Worm (Caenorhabditis elegans): ENCODE data around the gene elt-3.
A peak's percentile ranks its signal among the peaks of the same experiment; 100 is the strongest.

The elt-3 gene

ce11 chrX:13977439-13978118 lies 42.9 kb downstream of the elt-3 start, which contains the start of gene F48F7.6:
TSS of gene F48F7.6 (plus strand) at chrX:13977829.
- TF ChIP-seq mxl-3 (GFP tag; optimal IDR thresholded peaks at IDR 0.05) (peak; percentile 33), unc-62 (GFP tag; optimal IDR thresholded peaks at IDR 0.05 in 1 of 2) (peak in 1 of 2 experiments; percentile 98), unc-62 (tag; optimal IDR thresholded peaks at IDR 0.05) (no peak), hlh-11 (tag; optimal IDR thresholded peaks at IDR 0.05) (peak; percentile 40), F49E8.2 (tag; optimal IDR thresholded peaks at IDR 0.05; ENCODE audit: borderline replicate concordance) (no peak), nhr-111 (GFP tag; optimal IDR thresholded peaks at IDR 0.05) (no peak), daf-16 (GFP tag; optimal IDR thresholded peaks at IDR 0.05) (no peak), daf-16 (tag; optimal IDR thresholded peaks at IDR 0.05) (peak; percentile 64), ces-1 (GFP tag; optimal IDR thresholded peaks at IDR 0.05) (no peak), nhr-28 (tag; optimal IDR thresholded peaks at IDR 0.05) (peak; percentile 23), Y5F2A.4 (GFP tag; optimal IDR thresholded peaks at IDR 0.05) (no peak), hmg-1.1 (GFP tag; IDR thresholded peaks at IDR 0.05) (peak; percentile 62), dmd-6 (GFP tag; IDR thresholded peaks at IDR 0.05) (0 out of 2 replicates have a peak, but pooled peaks have one; percentile 8), ceh-32 (tag; optimal IDR thresholded peaks at IDR 0.05; ENCODE audit: poor library complexity) (no peak), sdz-12 (GFP tag; optimal IDR thresholded peaks at IDR 0.05) (no peak), mdl-1 (tag; optimal IDR thresholded peaks at IDR 0.05) (peak in 1 of 2 experiments; percentile 72), lin-15B (tag; optimal IDR thresholded peaks at IDR 0.05) (no peak), nhr-6 (tag; optimal IDR thresholded peaks at IDR 0.05) (peak; percentile 34), hlh-30 (tag; optimal IDR thresholded peaks at IDR 0.05; ENCODE audit: insufficient read depth) (peak; percentile 48), rbr-2 (tag; optimal IDR thresholded peaks at IDR 0.05) (peak; percentile 39), hif-1 (tag; optimal IDR thresholded peaks at IDR 0.05) (peak in 1 of 2 experiments; percentile 31), mes-2 (tag; optimal IDR thresholded peaks at IDR 0.05; ENCODE audit: poor library complexity, severe bottlenecking) (peak; percentile 58), lsy-2 (tag; optimal IDR thresholded peaks at IDR 0.05) (peak in 1 of 2 experiments; percentile 48), dve-1 (tag; optimal IDR thresholded peaks at IDR 0.05; ENCODE audit: insufficient read depth) (peak; percentile 39), mep-1 (tag; optimal IDR thresholded peaks at IDR 0.05) (peak; percentile 18), ceh-28 (tag; optimal IDR thresholded peaks at IDR 0.05) (peak; percentile 18), aha-1 (tag) (peak; percentile 50)

ce11 chrX:13980417-13980816 lies 45.7 kb downstream of the elt-3 start, which contains the start of gene arrd-24:
TSS of gene arrd-24 (minus strand) at chrX:13980517.
- TF ChIP-seq pqm-1 (tag; optimal IDR thresholded peaks at IDR 0.05), result peak; percentile 24

ce11 chrX:13986307-13986706 lies 51.6 kb downstream of the elt-3 start, which contains the start of gene irld-24:
TSS of gene irld-24 (plus strand) at chrX:13986607.
- TF ChIP-seq vab-7 (GFP tag; IDR thresholded peaks at IDR 0.05), result no peak

ce11 chrX:13990680-13991079 lies 56.0 kb downstream of the elt-3 start, which contains the start of gene C31E10.11:
TSS of gene C31E10.11 (minus strand) at chrX:13990780.
- TF ChIP-seq egl-27 (tag; optimal IDR thresholded peaks at IDR 0.05) (no peak), spr-3 (GFP tag; optimal IDR thresholded peaks at IDR 0.05) (no peak), mdt-29 (GFP tag; IDR thresholded peaks at IDR 0.05) (no peak), hmg-1.1 (GFP tag; IDR thresholded peaks at IDR 0.05) (no peak), D1046.2 (GFP tag; IDR thresholded peaks at IDR 0.05) (no peak), fos-1 (tag; optimal IDR thresholded peaks at IDR 0.05) (no peak), egl-43 (GFP tag; IDR thresholded peaks at IDR 0.05) (no peak), zag-1 (tag; optimal IDR thresholded peaks at IDR 0.05) (no peak), lir-3 (tag; optimal IDR thresholded peaks at IDR 0.05) (no peak), attf-4 (tag; optimal IDR thresholded peaks at IDR 0.05) (no peak), zip-11 (GFP tag; IDR thresholded peaks at IDR 0.05) (no peak), madf-9 (GFP tag; conservative IDR thresholded peaks at IDR 0.05) (no peak), nhr-6 (tag; optimal IDR thresholded peaks at IDR 0.05) (no peak), daf-12 (tag; optimal IDR thresholded peaks at IDR 0.05) (no peak), tra-1 (GFP tag; IDR thresholded peaks at IDR 0.05) (no peak), lin-1 (GFP tag; IDR thresholded peaks at IDR 0.05) (no peak), skn-1 (tag; optimal IDR thresholded peaks at IDR 0.05) (no peak)

Measured in whole organism, L4 larva.